Fruit fly (Drosophila melanogaster) whole organism, embryonic: ENCODE measurements around the gene CG33723.

Experiments
- Antp ChIP-seq: fragments of 200-800 bp; sonication (Bioruptor generic); optimal IDR thresholded peaks from 3 replicates; lab custom pipeline; 2016; ENCODE audit warnings: missing biosample characterization, missing genetic modification characterization
- Atf-2 ChIP-seq: fragments of 200-800 bp; sonication (Bioruptor generic); optimal IDR thresholded peaks from 2 replicates; lab custom pipeline; 2016; ENCODE audit warnings: missing biosample characterization, missing genetic modification characterization
- Awh ChIP-seq: fragments of 200-800 bp; sonication (Bioruptor generic); IDR thresholded peaks from 2 replicates; pipeline ENCODE4, ENCODE4 v1.3.6; 2022; ENCODE audit warnings: missing biosample characterization, missing genetic modification characterization
- CG10654 ChIP-seq: fragments of 200-800 bp; sonication (Bioruptor generic); optimal IDR thresholded peaks from 2 replicates; lab custom pipeline; 2016; ENCODE audit warnings: missing biosample characterization, missing genetic modification characterization
- CG11085 ChIP-seq: fragments of 200-800 bp; sonication (Bioruptor generic); IDR thresholded peaks from 2 replicates; pipeline ENCODE4 v1.3.6; 2022; ENCODE audit warnings: missing biosample characterization, missing genetic modification characterization
- CG12299 ChIP-seq: fragments of 200-800 bp; sonication (Bioruptor generic); optimal IDR thresholded peaks from 2 replicates; lab custom pipeline; 2018; ENCODE audit warnings: missing biosample characterization, mild to moderate bottlenecking, missing genetic modification characterization
- CG13287 ChIP-seq: fragments of 200-800 bp; sonication (Bioruptor generic); IDR thresholded peaks from 2 replicates; pipeline ENCODE4 v1.3.6; 2022; ENCODE audit warnings: missing biosample characterization, missing genetic modification characterization; ENCODE audit not compliant: partially characterized antibody
- CG13424 ChIP-seq: fragments of 200-800 bp; sonication (Bioruptor generic); optimal IDR thresholded peaks from 2 replicates; lab custom pipeline; 2019; ENCODE audit warnings: missing biosample characterization, mild to moderate bottlenecking, missing genetic modification characterization, moderate library complexity
- CG13894 ChIP-seq: fragments of 200-800 bp; sonication (Bioruptor generic); optimal IDR thresholded peaks from 3 replicates; lab custom pipeline; 2018; ENCODE audit warnings: missing biosample characterization, mild to moderate bottlenecking, missing genetic modification characterization, moderate library complexity
- CG14441 ChIP-seq: fragments of 200-800 bp; sonication (Bioruptor generic); IDR thresholded peaks from 2 replicates; pipeline ENCODE4 v1.3.6; 2022; ENCODE audit warnings: missing biosample characterization, missing genetic modification characterization
- CG15011 ChIP-seq: fragments of 200-800 bp; sonication (Bioruptor generic); optimal IDR thresholded peaks from 3 replicates; lab custom pipeline; 2018; ENCODE audit warnings: missing biosample characterization, mild to moderate bottlenecking, missing genetic modification characterization
- CG16863 ChIP-seq: fragments of 200-800 bp; sonication (Bioruptor generic); optimal IDR thresholded peaks from 3 replicates; lab custom pipeline; 2016; ENCODE audit warnings: missing biosample characterization, missing genetic modification characterization
- CG18262 ChIP-seq: fragments of 200-800 bp; optimal IDR thresholded peaks from 3 replicates; lab custom pipeline; 2019; ENCODE audit warnings: missing biosample characterization, mild to moderate bottlenecking, missing genetic modification characterization, moderate library complexity
- CG18619 ChIP-seq: fragments of 200-800 bp; sonication (Bioruptor generic); optimal IDR thresholded peaks from 3 replicates; lab custom pipeline; 2017; ENCODE audit warnings: missing biosample characterization, mild to moderate bottlenecking, missing genetic modification characterization
- CG2120 ChIP-seq: fragments of 200-800 bp; sonication (Bioruptor generic); optimal IDR thresholded peaks from 3 replicates; lab custom pipeline; 2016; ENCODE audit warnings: missing biosample characterization, missing genetic modification characterization
- CG2678 ChIP-seq: fragments of 200-800 bp; sonication (Bioruptor generic); optimal IDR thresholded peaks from 3 replicates; lab custom pipeline; 2019; ENCODE audit warnings: missing biosample characterization, mild to moderate bottlenecking, missing genetic modification characterization, moderate library complexity
- CG31224 ChIP-seq: fragments of 200-800 bp; sonication (Bioruptor generic); IDR thresholded peaks from 2 replicates; pipeline ENCODE4 v1.3.6; 2022; ENCODE audit warnings: missing biosample characterization, missing genetic modification characterization
- CG8478 ChIP-seq: fragments of >200 bp; optimal IDR thresholded peaks from 2 replicates; lab custom pipeline; 2018
- CG8924 ChIP-seq: fragments of 200-800 bp; optimal IDR thresholded peaks from 3 replicates; lab custom pipeline; 2019; ENCODE audit warnings: missing biosample characterization, mild to moderate bottlenecking, missing genetic modification characterization, moderate library complexity
- CG8944 ChIP-seq: fragments of 200-800 bp; sonication (Bioruptor generic); optimal IDR thresholded peaks from 3 replicates; lab custom pipeline; 2016; ENCODE audit warnings: missing biosample characterization, missing genetic modification characterization
- CG9609 ChIP-seq: fragments of 200-800 bp; sonication (Bioruptor generic); optimal IDR thresholded peaks from 3 replicates; lab custom pipeline; 2016; ENCODE audit warnings: missing biosample characterization, missing genetic modification characterization
- CkIIα-i1 ChIP-seq: fragments of 200-800 bp; sonication (Bioruptor generic); IDR thresholded peaks from 2 replicates; pipeline ENCODE4 v1.3.6; 2022; ENCODE audit warnings: missing biosample characterization, missing genetic modification characterization
- CoRest ChIP-seq: fragments of 200-800 bp; sonication (Bioruptor generic); optimal IDR thresholded peaks from 3 replicates; lab custom pipeline; 2018; ENCODE audit warnings: missing biosample characterization, mild to moderate bottlenecking, missing genetic modification characterization, moderate library complexity
- Deaf1 ChIP-seq: fragments of 200-800 bp; optimal IDR thresholded peaks from 3 replicates; lab custom pipeline; 2019; ENCODE audit warnings: missing biosample characterization, mild to moderate bottlenecking, missing genetic modification characterization, moderate library complexity
- ERR ChIP-seq: fragments of 200-800 bp; sonication (Bioruptor generic); optimal IDR thresholded peaks from 2 replicates; lab custom pipeline; 2016; ENCODE audit warnings: missing biosample characterization, missing genetic modification characterization
- Fer1 ChIP-seq: fragments of 200-800 bp; sonication (Bioruptor generic); optimal IDR thresholded peaks from 2 replicates; lab custom pipeline; 2017; ENCODE audit warnings: missing biosample characterization, mild to moderate bottlenecking, missing genetic modification characterization
- GATAe ChIP-seq: fragments of 200-800 bp; sonication (Bioruptor generic); conservative IDR thresholded peaks from 2 replicates; pipeline ENCODE4 v1.3.6; 2022; ENCODE audit warnings: missing biosample characterization, missing genetic modification characterization
- HLH54F ChIP-seq: fragments of 200-800 bp; sonication (Bioruptor generic); optimal IDR thresholded peaks from 3 replicates; lab custom pipeline; 2016; ENCODE audit warnings: missing biosample characterization, missing genetic modification characterization
- Lim3 ChIP-seq: fragments of 200-800 bp; sonication (Bioruptor generic); IDR thresholded peaks from 2 replicates; pipeline ENCODE4 v1.3.6; 2022; ENCODE audit warnings: missing biosample characterization, missing genetic modification characterization
- Mad ChIP-seq: fragments of 200-800 bp; sonication (Bioruptor generic); optimal IDR thresholded peaks from 2 replicates; lab custom pipeline; 2016; ENCODE audit warnings: missing biosample characterization, missing genetic modification characterization
- Pdp1 ChIP-seq, 2 experiments: fragments of 200-800 bp; sonication (Bioruptor generic); optimal IDR thresholded peaks; 3 replicates each; lab custom pipeline; 2016; ENCODE audit warnings: missing biosample characterization in 2 of 2, missing genetic modification characterization in 2 of 2, mild to moderate bottlenecking in 1 of 2, moderate library complexity in 1 of 2
- al ChIP-seq: fragments of 200-800 bp; sonication (Bioruptor generic); IDR thresholded peaks from 2 replicates; pipeline ENCODE4 v1.3.6; 2022; ENCODE audit warnings: missing biosample characterization, missing genetic modification characterization
- cad ChIP-seq: fragments of >200 bp; optimal IDR thresholded peaks from 2 replicates; lab custom pipeline; 2017; ENCODE audit warnings: missing biosample characterization, missing genetic modification characterization
- cg ChIP-seq: fragments of 200-800 bp; sonication (Bioruptor generic); optimal IDR thresholded peaks from 3 replicates; lab custom pipeline; 2019; ENCODE audit warnings: missing biosample characterization, mild to moderate bottlenecking, missing genetic modification characterization, moderate library complexity
- crc ChIP-seq: fragments of 200-800 bp; sonication (Bioruptor generic); optimal IDR thresholded peaks from 2 replicates; lab custom pipeline; 2016; ENCODE audit warnings: missing biosample characterization, missing genetic modification characterization
- da ChIP-seq: fragments of 200-800 bp; sonication (Bioruptor generic); optimal IDR thresholded peaks from 2 replicates; lab custom pipeline; 2016; ENCODE audit warnings: missing biosample characterization, missing genetic modification characterization
- gsb ChIP-seq: fragments of 200-800 bp; sonication (Bioruptor generic); IDR thresholded peaks from 2 replicates; pipeline ENCODE4 v1.3.6; 2022; ENCODE audit warnings: missing biosample characterization, missing genetic modification characterization
- hbn ChIP-seq: fragments of 200-800 bp; sonication (Bioruptor generic); IDR thresholded peaks from 2 replicates; pipeline ENCODE4 v1.3.6; 2022; ENCODE audit warnings: missing biosample characterization, missing genetic modification characterization; ENCODE audit not compliant: partially characterized antibody
- mirr ChIP-seq: fragments of 200-800 bp; sonication (Bioruptor generic); optimal IDR thresholded peaks from 3 replicates; lab custom pipeline; 2018; ENCODE audit warnings: missing biosample characterization, mild to moderate bottlenecking, missing genetic modification characterization
- nmo ChIP-seq: fragments of 200-800 bp; sonication (Bioruptor generic); optimal IDR thresholded peaks from 2 replicates; lab custom pipeline; 2018; ENCODE audit warnings: missing biosample characterization, mild to moderate bottlenecking, missing genetic modification characterization, moderate library complexity
- pan ChIP-seq, 4 experiments: fragments of >200 bp in 3 of 4; fragments of 200-800 bp in 1 of 4; sonication (Bioruptor generic) in 1 of 4; optimal IDR thresholded peaks in 3 of 4; IDR thresholded peaks in 1 of 4; 2 replicates each; pipeline versions ENCODE4 v1.3.6 to Lab custom; 2017 to 2022; ENCODE audit warnings: missing biosample characterization in 2 of 4, missing genetic modification characterization in 2 of 4, mixed read lengths in 1 of 4
- pb ChIP-seq: fragments of 200-800 bp; sonication (Bioruptor generic); optimal IDR thresholded peaks from 3 replicates; lab custom pipeline; 2016; ENCODE audit warnings: missing biosample characterization, missing genetic modification characterization
- pnt ChIP-seq: fragments of 200-800 bp; sonication (Bioruptor generic); optimal IDR thresholded peaks from 3 replicates; lab custom pipeline; 2016; ENCODE audit warnings: missing biosample characterization, missing genetic modification characterization
- pum ChIP-seq: fragments of 200-800 bp; sonication (Bioruptor generic); optimal IDR thresholded peaks from 2 replicates; lab custom pipeline; 2016; ENCODE audit warnings: missing biosample characterization, missing genetic modification characterization
- run ChIP-seq: fragments of 200-800 bp; sonication (Bioruptor generic); optimal IDR thresholded peaks from 3 replicates; lab custom pipeline; 2018; ENCODE audit warnings: missing biosample characterization, mild to moderate bottlenecking, missing genetic modification characterization
- sens-2 ChIP-seq: fragments of 200-800 bp; sonication (Bioruptor generic); IDR thresholded peaks from 2 replicates; pipeline ENCODE4 v1.3.6; 2022; ENCODE audit warnings: missing biosample characterization, missing genetic modification characterization
- tx ChIP-seq: fragments of 200-800 bp; sonication (Bioruptor generic); optimal IDR thresholded peaks from 2 replicates; lab custom pipeline; 2016; ENCODE audit warnings: missing biosample characterization, missing genetic modification characterization
- yki ChIP-seq: fragments of >200 bp; optimal IDR thresholded peaks from 3 replicates; lab custom pipeline; 2018
- zfh2 ChIP-seq: fragments of 200-800 bp; sonication (Bioruptor generic); optimal IDR thresholded peaks from 2 replicates; lab custom pipeline; 2016; ENCODE audit warnings: missing biosample characterization, missing genetic modification characterization

The CG33723 gene

DNA sequence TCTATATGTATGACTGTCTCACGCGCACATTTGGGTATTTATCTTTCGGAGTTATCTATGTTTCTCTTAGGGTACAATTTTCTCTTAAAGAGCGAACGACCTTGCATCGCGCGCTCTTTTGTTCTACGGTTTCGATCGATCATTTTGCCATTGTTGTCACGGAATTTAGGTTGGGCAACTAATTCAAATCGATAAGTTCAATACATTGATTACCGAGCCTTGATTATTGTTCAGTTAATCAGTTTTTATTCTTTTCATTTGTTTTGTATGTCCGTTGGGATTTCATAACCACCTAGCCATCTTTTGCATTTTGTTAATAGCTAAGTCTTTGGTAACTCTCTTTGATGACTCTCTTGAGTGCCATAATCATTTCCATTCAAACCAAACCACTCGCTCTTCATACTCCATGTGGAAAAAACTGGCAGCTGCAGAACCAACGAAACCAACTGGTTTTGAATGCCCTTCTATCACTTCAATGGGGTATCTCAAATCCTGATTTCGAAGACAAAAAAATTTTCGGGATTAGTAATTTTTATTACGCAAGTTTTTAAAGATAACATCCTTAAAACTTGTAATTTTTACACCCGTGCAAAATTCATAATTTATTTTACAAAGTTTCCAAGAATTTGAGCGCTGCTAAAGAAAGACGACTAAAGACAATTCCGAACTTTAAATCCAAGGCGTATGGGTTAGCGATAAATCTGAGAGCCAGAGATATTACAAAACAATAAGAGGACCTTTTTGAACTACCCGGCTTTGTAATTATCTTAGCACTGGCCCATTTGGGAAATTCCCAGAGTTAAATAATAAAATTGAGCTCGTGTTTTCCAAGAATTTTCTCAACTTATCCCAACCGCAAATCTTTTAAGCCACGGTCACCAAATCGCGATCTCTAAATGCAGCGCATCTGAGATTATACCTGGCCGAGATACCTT, 8.0 kb upstream of the CG33723 start (continued):
- TF ChIP-seq Antp (GFP tag; lab: Kevin White, UChicago) (peak; percentile 14), pnt (GFP tag; lab: Kevin White, UChicago) (peak; percentile 16), Awh (GFP tag; lab: Robert Waterston, UW) (no peak), mirr (GFP tag; lab: Kevin White, UChicago) (peak; percentile 76), CG2678 (tag; lab: Kevin White, UChicago) (peak; percentile 13), CG13424 (tag; lab: Kevin White, UChicago) (no peak), hbn (GFP tag; lab: Robert Waterston, UW) (no peak), zfh2 (GFP tag; lab: Kevin White, UChicago) (peak; percentile 45), sens-2 (peak; percentile 7; the same call in 1 of the 2 replicates), Atf-2 (GFP tag; lab: Kevin White, UChicago) (no peak), nmo (GFP tag; lab: Kevin White, UChicago) (peak; percentile 22), run (tag; lab: Kevin White, UChicago) (no peak), Mad (GFP tag; lab: Kevin White, UChicago) (no peak), CG2120 (GFP tag; lab: Kevin White, UChicago) (peak; percentile 21), CG31224 (GFP tag; lab: Robert Waterston, UW) (peak; percentile 55), da (no peak), pb (GFP tag; lab: Kevin White, UChicago) (peak; percentile 9), CG8478 (lab: Kevin White, UChicago) (no peak), tx (GFP tag; lab: Kevin White, UChicago) (peak; percentile 19), CG16863 (GFP tag; lab: Kevin White, UChicago) (peak; percentile 14), CG8944 (GFP tag; lab: Kevin White, UChicago) (peak; percentile 37), Deaf1 (tag; lab: Kevin White, UChicago) (no peak), GATAe (GFP tag; lab: Robert Waterston, UW) (no peak), CG13287 (GFP tag; lab: Robert Waterston, UW) (0 out of 2 replicates have a peak, but pooled peaks have one; percentile 22), cg (peak; percentile 16), HLH54F (peak; percentile 9), CG10654 (no peak), CG8924 (tag; lab: Kevin White, UChicago) (no peak), pum (GFP tag; lab: Kevin White, UChicago) (peak; percentile 36), CG13894 (tag; lab: Kevin White, UChicago) (no peak), gsb (no peak), CoRest (peak; percentile 19), CkIIα-i1 (GFP tag; lab: Robert Waterston, UW) (no peak), yki (peak; percentile 28), CG18619 (GFP tag; lab: Kevin White, UChicago) (peak; percentile 17), pan (optimal IDR thresholded peaks at IDR 0.05; lab: Kevin White, UChicago) (no peak), pan (GFP tag; optimal IDR thresholded peaks at IDR 0.05 in 1 of 2, IDR thresholded peaks at IDR 0.05 in 1 of 2) (no peak), Fer1 (GFP tag; lab: Kevin White, UChicago) (no peak), ERR (GFP tag; lab: Kevin White, UChicago) (no peak), CG11085 (GFP tag; lab: Robert Waterston, UW) (no peak), CG9609 (GFP tag; lab: Kevin White, UChicago) (peak; percentile 57), CG14441 (GFP tag; lab: Robert Waterston, UW) (peak; percentile 30; the same call in 1 of the 2 replicates), CG18262 (tag; lab: Kevin White, UChicago) (peak; percentile 39), Lim3 (GFP tag; lab: Robert Waterston, UW) (no peak), Pdp1 (GFP tag; optimal IDR thresholded peaks at IDR 0.05; lab: Kevin White, UChicago) (peak in 1 of 2 experiments; percentile 60), CG15011 (GFP tag; lab: Kevin White, UChicago) (no peak), al (GFP tag; lab: Robert Waterston, UW) (peak; percentile 5; the same call in 1 of the 2 replicates), crc (peak; percentile 1), CG12299 (no peak), cad (GFP tag; lab: Kevin White, UChicago) (peak; percentile 5)
